Fruit fly (Drosophila melanogaster): ENCODE data around the gene CG12713.

Gene CG12713

dm6 chr3L:15826985-15827635, 5.2 kb upstream of the CG12713 start (continued):
- TF ChIP-seq Fer2 (tag; optimal IDR thresholded peaks at IDR 0.05) (peak; percentile 84), CG7745 (tag; optimal IDR thresholded peaks at IDR 0.05) (no peak), CG6791 (GFP tag; IDR thresholded peaks at IDR 0.05; ENCODE audit: partially characterized antibody) (no peak), z (GFP tag; IDR thresholded peaks at IDR 0.05) (no peak), Hr51 (GFP tag; optimal IDR thresholded peaks at IDR 0.05) (peak; percentile 5 to 91), Hr78 (GFP tag; optimal IDR thresholded peaks at IDR 0.05) (no peak), Mad (GFP tag; optimal IDR thresholded peaks at IDR 0.05) (peak; percentile 37), pzg (GFP tag; optimal IDR thresholded peaks at IDR 0.05) (peak; percentile 40), HLH4C (GFP tag; IDR thresholded peaks at IDR 0.05; ENCODE audit: partially characterized antibody) (no peak; the same call in 1 of the 3 replicates), CG16863 (GFP tag; optimal IDR thresholded peaks at IDR 0.05) (peak; percentile 50), CG3847 (GFP tag; IDR thresholded peaks at IDR 0.05) (peak; percentile 43), Poxn (GFP tag; IDR thresholded peaks at IDR 0.05) (0 out of 2 replicates have a peak, but pooled peaks have one; percentile 38), Hr3 (GFP tag; optimal IDR thresholded peaks at IDR 0.05) (peak; percentile 62), kay (GFP tag; optimal IDR thresholded peaks at IDR 0.05) (peak; percentile 23), CG10565 (GFP tag; optimal IDR thresholded peaks at IDR 0.05) (no peak), CG8388 (GFP tag; optimal IDR thresholded peaks at IDR 0.05) (peak; percentile 63), Hr39 (optimal IDR thresholded peaks at IDR 0.05) (no peak), Hmx (GFP tag; optimal IDR thresholded peaks at IDR 0.05) (no peak), fd96Cb (tag; optimal IDR thresholded peaks at IDR 0.05) (peak; percentile 72), CG8478 (optimal IDR thresholded peaks at IDR 0.05) (no peak), Side (GFP tag; optimal IDR thresholded peaks at IDR 0.05) (peak; percentile 35), usp (GFP tag; optimal IDR thresholded peaks at IDR 0.05) (no peak), CG13894 (tag; optimal IDR thresholded peaks at IDR 0.05) (peak; percentile 72), CG4707 (GFP tag; optimal IDR thresholded peaks at IDR 0.05) (no peak), Deaf1 (tag; optimal IDR thresholded peaks at IDR 0.05) (peak; percentile 66), chif (GFP tag; optimal IDR thresholded peaks at IDR 0.05) (peak; percentile 43 to 59), Bteb2 (GFP tag; optimal IDR thresholded peaks at IDR 0.05) (peak; percentile 47), CG15696 (tag; optimal IDR thresholded peaks at IDR 0.05) (peak; percentile 45), CG6683 (GFP tag; optimal IDR thresholded peaks at IDR 0.05) (peak; percentile 74), CG2116 (GFP tag; optimal IDR thresholded peaks at IDR 0.05) (no peak), CG18476 (GFP tag; optimal IDR thresholded peaks at IDR 0.05) (peak; percentile 53), CG2875 (GFP tag; optimal IDR thresholded peaks at IDR 0.05) (peak; percentile 61), CG3995 (GFP tag; optimal IDR thresholded peaks at IDR 0.05) (no peak), CG17361 (GFP tag; IDR thresholded peaks at IDR 0.05) (peak; percentile 88), CG43689 (GFP tag; IDR thresholded peaks at IDR 0.05) (no peak), Ssrp (tag; optimal IDR thresholded peaks at IDR 0.05) (peak; percentile 74), salm (tag; optimal IDR thresholded peaks at IDR 0.05) (peak; percentile 41), CG33213 (GFP tag; optimal IDR thresholded peaks at IDR 0.05) (no peak), stc (GFP tag; IDR thresholded peaks at IDR 0.05) (peak; percentile 51; the same call in 1 of the 2 replicates), Vsx1 (GFP tag; optimal IDR thresholded peaks at IDR 0.05) (peak; percentile 53), jumu (GFP tag; optimal IDR thresholded peaks at IDR 0.05) (peak; percentile 46), CG4404 (GFP tag; IDR thresholded peaks at IDR 0.05) (no peak), Sox102F (GFP tag; optimal IDR thresholded peaks at IDR 0.05) (no peak), tgo (GFP tag; IDR thresholded peaks at IDR 0.05) (peak; percentile 38; the same call in 1 of the 3 replicates), MESR4 (GFP tag; optimal IDR thresholded peaks at IDR 0.05) (peak; percentile 99), cg (GFP tag; optimal IDR thresholded peaks at IDR 0.05) (peak; percentile 94), HHEX (GFP tag; optimal IDR thresholded peaks at IDR 0.05) (peak; percentile 87), CG34224 (GFP tag; IDR thresholded peaks at IDR 0.05; ENCODE audit: partially characterized antibody) (0 out of 3 replicates have a peak, but pooled peaks have one; percentile 47), Awh (GFP tag; IDR thresholded peaks at IDR 0.05) (0 out of 2 replicates have a peak, but pooled peaks have one; percentile 14)

Measured in whole organism, embryonic.